Fruit fly (Drosophila melanogaster): Measurements from ENCODE around the gene foi.

dm6 chr3L:8560637-8561036, 35.6 kb downstream of the foi start:
- no peak for TF ChIP-seq Myc (optimal IDR thresholded peaks at IDR 0.05)
- TF ChIP-seq h (optimal IDR thresholded peaks at IDR 0.05): no peak
- no peak for TF ChIP-seq ttk (optimal IDR thresholded peaks at IDR 0.05)
